Worm (Caenorhabditis elegans) whole organism, late embryonic: Measurements from ENCODE around the gene cest-30.

ENCODE experiments used
- C08G9.2 ChIP-seq: sonication (generic microtip); optimal IDR thresholded peaks from 2 replicates; lab custom pipeline; 2016; ENCODE audit warnings: mild to moderate bottlenecking, missing genetic modification characterization, moderate library complexity, missing compliant biosample characterization
- F13H6.1 ChIP-seq: sonication (generic microtip); optimal IDR thresholded peaks from 2 replicates; lab custom pipeline; 2016; ENCODE audit warnings: missing genetic modification characterization, missing compliant biosample characterization
- K09A11.1 ChIP-seq: sonication (generic microtip); optimal IDR thresholded peaks from 2 replicates; lab custom pipeline; 2017; ENCODE audit warnings: antibody characterized with exemption, mild to moderate bottlenecking, missing genetic modification characterization, missing compliant biosample characterization; ENCODE audit not compliant: insufficient read depth
- ahr-1 ChIP-seq: sonication (generic microtip); optimal IDR thresholded peaks from 2 replicates; lab custom pipeline; 2016; ENCODE audit warnings: missing genetic modification characterization, missing compliant biosample characterization
- ama-1 ChIP-seq: fragments of 150-350 bp; optimal IDR thresholded peaks from 2 replicates; lab custom pipeline; 2014
- ceh-18 ChIP-seq: sonication (generic microtip); optimal IDR thresholded peaks from 2 replicates; lab custom pipeline; 2016; ENCODE audit warnings: missing genetic modification characterization, missing compliant biosample characterization
- ceh-2 ChIP-seq: sonication (generic microtip); optimal IDR thresholded peaks from 2 replicates; lab custom pipeline; 2016; ENCODE audit warnings: missing genotype, missing genetic modification characterization, missing compliant biosample characterization
- ceh-22 ChIP-seq: sonication (generic microtip); optimal IDR thresholded peaks from 2 replicates; lab custom pipeline; 2017; ENCODE audit warnings: missing biosample characterization, missing genetic modification characterization
- ceh-31 ChIP-seq: sonication (generic microtip); optimal IDR thresholded peaks from 2 replicates; lab custom pipeline; 2016; ENCODE audit warnings: missing genetic modification characterization, missing compliant biosample characterization
- ceh-45 ChIP-seq: fragments of 200-800 bp; sonication (Bioruptor generic); IDR thresholded peaks from 2 replicates; pipeline ENCODE4 v1.3.6; 2022; ENCODE audit warnings: missing genetic modification reagents, missing genetic modification characterization, missing compliant biosample characterization
- ceh-9 ChIP-seq: sonication (generic microtip); optimal IDR thresholded peaks from 2 replicates; lab custom pipeline; 2016; ENCODE audit warnings: mild to moderate bottlenecking, missing genetic modification characterization, inconsistent platforms, missing compliant biosample characterization
- che-1 ChIP-seq: sonication (generic microtip); optimal IDR thresholded peaks from 2 replicates; lab custom pipeline; 2016; ENCODE audit warnings: mild to moderate bottlenecking, missing genetic modification characterization, missing compliant biosample characterization
- dmd-4 ChIP-seq: sonication (generic microtip); optimal IDR thresholded peaks from 2 replicates; lab custom pipeline; 2016; ENCODE audit warnings: borderline replicate concordance, missing genetic modification characterization, missing compliant biosample characterization
- dve-1 ChIP-seq: sonication (generic microtip); optimal IDR thresholded peaks from 2 replicates; lab custom pipeline; 2017; ENCODE audit warnings: antibody characterized with exemption, mild to moderate bottlenecking, missing genetic modification characterization, missing compliant biosample characterization
- elt-4 ChIP-seq: sonication (generic microtip); optimal IDR thresholded peaks from 2 replicates; lab custom pipeline; 2016; ENCODE audit warnings: missing genetic modification characterization, missing compliant biosample characterization
- ets-4 ChIP-seq: sonication (generic microtip); optimal IDR thresholded peaks from 2 replicates; lab custom pipeline; 2016; ENCODE audit warnings: missing genetic modification characterization, missing compliant biosample characterization
- fax-1 ChIP-seq: sonication (generic microtip); optimal IDR thresholded peaks from 2 replicates; lab custom pipeline; 2016; ENCODE audit warnings: missing genotype, missing genetic modification characterization, missing compliant biosample characterization
- fkh-10 ChIP-seq: fragments of 150-350 bp; optimal IDR thresholded peaks from 2 replicates; lab custom pipeline; 2014; ENCODE audit warnings: missing biosample characterization, missing genetic modification reagents, missing genetic modification characterization
- fkh-6 ChIP-seq: sonication (generic microtip); optimal IDR thresholded peaks from 2 replicates; lab custom pipeline; 2016; ENCODE audit warnings: missing genetic modification characterization, missing compliant biosample characterization
- gmeb-2 ChIP-seq: sonication (generic microtip); optimal IDR thresholded peaks from 2 replicates; lab custom pipeline; 2016; ENCODE audit warnings: missing genetic modification characterization, inconsistent platforms, missing compliant biosample characterization
- hlh-13 ChIP-seq: fragments of 200-800 bp; sonication (Bioruptor generic); optimal IDR thresholded peaks from 2 replicates; lab custom pipeline; 2018; ENCODE audit warnings: mild to moderate bottlenecking, missing genetic modification characterization, missing compliant biosample characterization
- hlh-15 ChIP-seq: sonication (generic microtip); optimal IDR thresholded peaks from 2 replicates; lab custom pipeline; 2016; ENCODE audit warnings: missing genetic modification characterization, missing compliant biosample characterization
- lin-11 ChIP-seq: fragments of 200-800 bp; sonication (Bioruptor generic); optimal IDR thresholded peaks from 2 replicates; lab custom pipeline; 2018; ENCODE audit warnings: mild to moderate bottlenecking, missing genetic modification characterization, missing compliant biosample characterization
- madf-2 ChIP-seq: sonication (generic microtip); optimal IDR thresholded peaks from 2 replicates; lab custom pipeline; 2017; ENCODE audit warnings: missing genetic modification characterization, missing compliant biosample characterization
- nfya-1 ChIP-seq: sonication (generic microtip); optimal IDR thresholded peaks from 2 replicates; lab custom pipeline; 2017; ENCODE audit warnings: missing genetic modification characterization, mild to moderate bottlenecking, missing compliant biosample characterization, antibody characterized with exemption, moderate library complexity
- npax-4 ChIP-seq: sonication (generic microtip); optimal IDR thresholded peaks from 2 replicates; lab custom pipeline; 2016; ENCODE audit warnings: missing genetic modification characterization, missing compliant biosample characterization
- odd-2 ChIP-seq: sonication (generic microtip); optimal IDR thresholded peaks from 2 replicates; lab custom pipeline; 2017; ENCODE audit warnings: antibody characterized with exemption, mild to moderate bottlenecking, missing genetic modification characterization, missing compliant biosample characterization
- pag-3 ChIP-seq: sonication (generic microtip); optimal IDR thresholded peaks from 2 replicates; lab custom pipeline; 2016; ENCODE audit warnings: missing compliant biosample characterization, missing genetic modification characterization, borderline replicate concordance
- pha-2 ChIP-seq: sonication (generic microtip); optimal IDR thresholded peaks from 2 replicates; lab custom pipeline; 2017; ENCODE audit warnings: mild to moderate bottlenecking, missing genetic modification characterization, missing compliant biosample characterization
- pros-1 ChIP-seq: fragments of 150-350 bp; optimal IDR thresholded peaks from 2 replicates; lab custom pipeline; 2014; ENCODE audit warnings: missing biosample characterization, missing genetic modification reagents, missing genetic modification characterization
- ref-2 ChIP-seq: sonication (generic microtip); optimal IDR thresholded peaks from 2 replicates; lab custom pipeline; 2016; ENCODE audit warnings: missing genetic modification characterization, missing compliant biosample characterization
- rnt-1 ChIP-seq: sonication (generic microtip); optimal IDR thresholded peaks from 2 replicates; lab custom pipeline; 2016; ENCODE audit warnings: missing genetic modification characterization, missing compliant biosample characterization
- sdc-2 ChIP-seq: sonication (generic microtip); optimal IDR thresholded peaks from 2 replicates; lab custom pipeline; 2016; ENCODE audit warnings: missing genotype, missing genetic modification characterization, missing compliant biosample characterization
- sox-2 ChIP-seq: fragments of 200-800 bp; sonication (Bioruptor generic); IDR thresholded peaks from 2 replicates; pipeline ENCODE4 v1.3.6; 2022; ENCODE audit warnings: missing genetic modification reagents, missing genetic modification characterization, missing compliant biosample characterization
- sox-4 ChIP-seq: sonication (generic microtip); optimal IDR thresholded peaks from 2 replicates; lab custom pipeline; 2017; ENCODE audit warnings: mild to moderate bottlenecking, missing genetic modification characterization, inconsistent platforms, missing compliant biosample characterization
- unc-3 ChIP-seq, 2 experiments: fragments of 200-800 bp in 1 of 2; sonication (Bioruptor generic) in 1 of 2; sonication (generic microtip) in 1 of 2; conservative IDR thresholded peaks in 1 of 2; optimal IDR thresholded peaks in 1 of 2; 2 replicates each; pipeline versions ENCODE4 v1.3.6 to Lab custom; 2016 to 2022; ENCODE audit warnings: missing compliant biosample characterization in 2 of 2, missing genetic modification characterization in 2 of 2, missing genetic modification reagents in 1 of 2
- unc-55 ChIP-seq: sonication (generic microtip); optimal IDR thresholded peaks from 2 replicates; lab custom pipeline; 2017; ENCODE audit warnings: missing biosample characterization, missing genetic modification reagents, missing genetic modification characterization
- zip-5 ChIP-seq: sonication (generic microtip); optimal IDR thresholded peaks from 2 replicates; lab custom pipeline; 2016; ENCODE audit warnings: missing genetic modification characterization, missing compliant biosample characterization

cest-30 gene

ce11 chrV:5233777-5234176 lies 29.1 kb downstream of the cest-30 start, which contains the start of gene cest-32:
TSS of gene cest-32 (minus strand) at chrV:5233891.
- TF ChIP-seq fkh-6 (tag; lab: Kevin White, UChicago) (no peak), dmd-4 (tag; lab: Kevin White, UChicago) (no peak), sox-2 (no peak), odd-2 (tag; lab: Kevin White, UChicago) (no peak), sdc-2 (tag; lab: Kevin White, UChicago) (no peak), hlh-15 (tag; lab: Kevin White, UChicago) (no peak), ama-1 (lab: Kevin White, UChicago) (no peak), K09A11.1 (tag; lab: Kevin White, UChicago) (no peak), ceh-9 (no peak), ref-2 (tag; lab: Kevin White, UChicago) (no peak), elt-4 (no peak), npax-4 (tag; lab: Kevin White, UChicago) (no peak), pag-3 (no peak), F13H6.1 (tag; lab: Kevin White, UChicago) (no peak), rnt-1 (no peak), unc-55 (GFP tag; lab: Kevin White, UChicago) (no peak), hlh-13 (no peak)
- TF ChIP-seq, all 69 proteins: peak for 0

- TF ChIP-seq C08G9.2, result no peak
- no peak for TF ChIP-seq sox-4 (tag; lab: Kevin White, UChicago)
- TF ChIP-seq gmeb-2 (tag; lab: Kevin White, UChicago), result no peak
- no peak for TF ChIP-seq fax-1 (tag; lab: Kevin White, UChicago)
- no peak for TF ChIP-seq ceh-2 (tag; lab: Kevin White, UChicago)
- TF ChIP-seq hlh-15 (tag; lab: Kevin White, UChicago), result no peak
Observed at ce11 chrV:5228513-5228912, 34.4 kb downstream of the cest-30 start.

- TF ChIP-seq ceh-45 (GFP tag; lab: Robert Waterston, UW), result no peak
Observed at ce11 chrV:5225660-5226059, 37.2 kb downstream of the cest-30 start.

ce11 chrV:5223044-5223443 lies 39.9 kb downstream of the cest-30 start, which contains the start of gene Y49G5B.1:
TSS of gene Y49G5B.1 (plus strand) at chrV:5223367.
- TF ChIP-seq hlh-13 (no peak), ceh-22 (no peak), ets-4 (no peak), zip-5 (tag; lab: Kevin White, UChicago) (no peak), pha-2 (tag; lab: Kevin White, UChicago) (no peak), ceh-31 (tag; lab: Kevin White, UChicago) (no peak), ceh-18 (no peak), F13H6.1 (tag; lab: Kevin White, UChicago) (no peak), dve-1 (tag; lab: Kevin White, UChicago) (no peak), ahr-1 (no peak), fkh-10 (GFP tag; lab: Kevin White, UChicago) (no peak), pros-1 (tag; lab: Kevin White, UChicago) (no peak), sox-4 (tag; lab: Kevin White, UChicago) (no peak)
- TF ChIP-seq, all 69 proteins: peak for 0

ce11 chrV:5213674-5214073 lies 49.2 kb downstream of the cest-30 start:
- TF ChIP-seq lin-11 (tag; lab: Kevin White, UChicago) (no peak), ceh-22 (no peak), madf-2 (no peak), nfya-1 (tag; lab: Kevin White, UChicago) (peak; percentile 92), K09A11.1 (tag; lab: Kevin White, UChicago) (no peak), che-1 (tag; lab: Kevin White, UChicago) (no peak), unc-3 (GFP tag; conservative IDR thresholded peaks at IDR 0.05; lab: Robert Waterston, UW) (no peak), unc-3 (tag; optimal IDR thresholded peaks at IDR 0.05; lab: Kevin White, UChicago) (no peak)
